Worm (Caenorhabditis elegans) whole organism, L1 larva: ENCODE measurements around the gene F21C10.5.

Experiments used
- ceh-82 ChIP-seq, 3 experiments: fragments of 150-350 bp in 1 of 3; sonication (generic microtip) in 2 of 3; optimal IDR thresholded peaks; 2 replicates each; lab custom pipeline; 2014 to 2017; ENCODE audit warnings: missing biosample characterization in 3 of 3, missing genetic modification characterization in 3 of 3
- fkh-10 ChIP-seq: sonication (generic microtip); optimal IDR thresholded peaks from 2 replicates; lab custom pipeline; 2017; ENCODE audit warnings: missing biosample characterization, missing genetic modification reagents, missing genetic modification characterization
- mdl-1 ChIP-seq, 2 experiments: fragments of 150-350 bp; optimal IDR thresholded peaks; 2 replicates each; lab custom pipeline; 2014 to 2017; ENCODE audit warnings: missing biosample characterization in 2 of 2, missing genetic modification characterization in 2 of 2, inconsistent platforms in 1 of 2
- sptf-1 ChIP-seq: fragments of 150-350 bp; optimal IDR thresholded peaks from 2 replicates; lab custom pipeline; 2014; ENCODE audit warnings: missing biosample characterization, missing genetic modification characterization

ce11 chrV:9132043-9132442 lies 6.6 kb downstream of the F21C10.5 start, which contains the start of gene F21C10.1:
- TF ChIP-seq mdl-1 (tag; optimal IDR thresholded peaks at IDR 0.05; lab: Kevin White, UChicago) (no peak), fkh-10 (GFP tag; lab: Kevin White, UChicago) (no peak), sptf-1 (tag; lab: Kevin White, UChicago) (no peak), ceh-82 (tag; optimal IDR thresholded peaks at IDR 0.05; lab: Kevin White, UChicago) (no peak)
